Worm (Caenorhabditis elegans) whole organism, young adult: ENCODE measurements around the gene C05D9.3.
A peak's percentile ranks its signal among the peaks of the same experiment; 100 is the strongest.

Experiments
- B0019.2 ChIP-seq: fragments of 200-800 bp; sonication (Bioruptor generic); conservative IDR thresholded peaks from 2 replicates; pipeline ENCODE4 v1.3.6; 2022; ENCODE audit warnings: missing genetic modification reagents, missing genetic modification characterization, missing compliant biosample characterization
- B0261.1 ChIP-seq: sonication (generic microtip); optimal IDR thresholded peaks from 2 replicates; lab custom pipeline; 2016; ENCODE audit warnings: mild to moderate bottlenecking, missing genetic modification characterization, moderate library complexity, missing compliant biosample characterization
- C06A6.2 ChIP-seq: fragments of 200-800 bp; sonication (Bioruptor generic); conservative IDR thresholded peaks from 2 replicates; pipeline ENCODE4 v1.3.6; 2022; ENCODE audit warnings: missing genetic modification characterization, missing compliant biosample characterization
- F22D6.2 ChIP-seq: sonication (generic microtip); optimal IDR thresholded peaks from 2 replicates; lab custom pipeline; 2016; ENCODE audit warnings: mild to moderate bottlenecking, missing genetic modification characterization, missing compliant biosample characterization
- F57C9.4 ChIP-seq: sonication (generic microtip); optimal IDR thresholded peaks from 2 replicates; lab custom pipeline; 2017; ENCODE audit warnings: mild to moderate bottlenecking, missing genetic modification characterization, missing compliant biosample characterization
- K11D2.4 ChIP-seq: fragments of 200-800 bp; sonication (Bioruptor generic); IDR thresholded peaks from 2 replicates; pipeline ENCODE4 v1.3.6; 2022; ENCODE audit warnings: missing genetic modification reagents, missing genetic modification characterization, missing compliant biosample characterization
- T26A5.8 ChIP-seq: sonication (generic microtip); optimal IDR thresholded peaks from 2 replicates; lab custom pipeline; 2016; ENCODE audit warnings: missing genetic modification characterization, missing compliant biosample characterization
- Y56A3A.18 ChIP-seq: fragments of 200-800 bp; sonication (Bioruptor generic); IDR thresholded peaks from 2 replicates; pipeline ENCODE4 v1.3.6; 2022; ENCODE audit warnings: missing genetic modification reagents, missing genetic modification characterization, missing compliant biosample characterization
- Y67H2A.10 ChIP-seq: fragments of 200-800 bp; sonication (Bioruptor generic); conservative IDR thresholded peaks from 2 replicates; pipeline ENCODE4 v1.3.6; 2022; ENCODE audit warnings: missing genetic modification reagents, missing genetic modification characterization, missing compliant biosample characterization
- akir-1 ChIP-seq: fragments of 200-800 bp; sonication (Bioruptor generic); optimal IDR thresholded peaks from 2 replicates; lab custom pipeline; 2018; ENCODE audit warnings: mild to moderate bottlenecking, missing genetic modification characterization, moderate library complexity, missing compliant biosample characterization
- attf-5 ChIP-seq: fragments of 200-800 bp; sonication (Bioruptor generic); optimal IDR thresholded peaks from 2 replicates; lab custom pipeline; 2018; ENCODE audit warnings: mild to moderate bottlenecking, missing genetic modification characterization, missing compliant biosample characterization
- bed-1 ChIP-seq: fragments of 200-800 bp; sonication (Bioruptor generic); IDR thresholded peaks from 2 replicates; pipeline ENCODE4 v1.3.6; 2022; ENCODE audit warnings: missing genetic modification reagents, missing genetic modification characterization, missing compliant biosample characterization
- ccch-3 ChIP-seq: fragments of 200-800 bp; sonication (Bioruptor generic); optimal IDR thresholded peaks from 2 replicates; lab custom pipeline; 2018; ENCODE audit warnings: mild to moderate bottlenecking, missing genetic modification characterization, missing compliant biosample characterization
- die-1 ChIP-seq: sonication (generic microtip); optimal IDR thresholded peaks from 2 replicates; lab custom pipeline; 2016; ENCODE audit warnings: missing genotype, mild to moderate bottlenecking, missing genetic modification characterization, missing compliant biosample characterization
- dox-1 ChIP-seq: fragments of 200-800 bp; sonication (Bioruptor generic); IDR thresholded peaks from 2 replicates; pipeline ENCODE4 v1.3.6; 2022; ENCODE audit warnings: missing genetic modification reagents, missing genetic modification characterization, missing compliant biosample characterization
- egrh-3 ChIP-seq: fragments of 200-800 bp; sonication (Bioruptor generic); IDR thresholded peaks from 2 replicates; pipeline ENCODE4 v1.3.6; 2022; ENCODE audit warnings: missing genetic modification reagents, missing genetic modification characterization, missing compliant biosample characterization
- ets-4 ChIP-seq: fragments of 200-800 bp; sonication (Bioruptor generic); optimal IDR thresholded peaks from 2 replicates; lab custom pipeline; 2018; ENCODE audit warnings: mild to moderate bottlenecking, missing genetic modification characterization, missing compliant biosample characterization
- hmg-1.2 ChIP-seq: fragments of 200-800 bp; sonication (Bioruptor generic); IDR thresholded peaks from 2 replicates; pipeline ENCODE4 v1.3.6; 2022; ENCODE audit warnings: missing genetic modification reagents, missing genetic modification characterization, missing compliant biosample characterization
- lin-26 ChIP-seq: fragments of 200-800 bp; sonication (Bioruptor generic); IDR thresholded peaks from 2 replicates; pipeline ENCODE4 v1.3.6; 2022; ENCODE audit warnings: missing genetic modification reagents, missing genetic modification characterization, missing compliant biosample characterization
- lin-54 ChIP-seq: fragments of 200-800 bp; sonication (Bioruptor generic); optimal IDR thresholded peaks from 2 replicates; lab custom pipeline; 2018; ENCODE audit warnings: mild to moderate bottlenecking, missing genetic modification characterization, missing compliant biosample characterization
- mel-28 ChIP-seq: sonication (generic microtip); optimal IDR thresholded peaks from 2 replicates; lab custom pipeline; 2016; ENCODE audit warnings: borderline replicate concordance, mild to moderate bottlenecking, missing genetic modification characterization, missing compliant biosample characterization
- mes-4 ChIP-seq: sonication (generic microtip); optimal IDR thresholded peaks from 2 replicates; lab custom pipeline; 2016; ENCODE audit warnings: missing genotype, missing genetic modification characterization, missing compliant biosample characterization
- nfyb-1 ChIP-seq: fragments of 200-800 bp; sonication (Bioruptor generic); IDR thresholded peaks from 2 replicates; pipeline ENCODE4 v1.3.6; 2022; ENCODE audit warnings: missing genetic modification reagents, missing genetic modification characterization, missing compliant biosample characterization
- nhr-120 ChIP-seq: fragments of 200-800 bp; sonication (Bioruptor generic); IDR thresholded peaks from 2 replicates; pipeline ENCODE4 v1.3.6; 2022; ENCODE audit warnings: missing genetic modification characterization, missing compliant biosample characterization
- pha-4 ChIP-seq: fragments of 150-350 bp; sonication (generic microtip); optimal IDR thresholded peaks from 2 replicates; lab custom pipeline; 2014; ENCODE audit warnings: missing biosample characterization, missing genetic modification reagents, missing genetic modification characterization
- rcor-1 ChIP-seq: fragments of 200-800 bp; sonication (Bioruptor generic); IDR thresholded peaks from 2 replicates; pipeline ENCODE4 v1.3.6; 2022; ENCODE audit warnings: missing genetic modification reagents, missing genetic modification characterization, missing compliant biosample characterization
- rpc-1 ChIP-seq, 2 experiments: fragments of 150-350 bp in 1 of 2; sonication (generic microtip) in 1 of 2; optimal IDR thresholded peaks; 2 replicates each; lab custom pipeline; 2014 to 2018; ENCODE audit warnings: missing biosample characterization in 1 of 2, missing genetic modification characterization in 1 of 2, missing genetic modification reagents in 1 of 2, missing genotype in 1 of 2
- snpc-1.3 ChIP-seq: sonication (generic microtip); optimal IDR thresholded peaks from 2 replicates; lab custom pipeline; 2017; ENCODE audit warnings: missing genetic modification characterization, mild to moderate bottlenecking, missing compliant biosample characterization, antibody characterized with exemption, moderate library complexity, missing genotype, missing genetic modification reagents; ENCODE audit not compliant: insufficient read depth
- snpc-3.4 ChIP-seq: sonication (generic microtip); optimal IDR thresholded peaks from 2 replicates; lab custom pipeline; 2017; ENCODE audit warnings: missing genetic modification characterization, mild to moderate bottlenecking, missing compliant biosample characterization, antibody characterized with exemption, moderate library complexity, missing genotype, missing genetic modification reagents
- tbp1 ChIP-seq: fragments of 200-800 bp; sonication (Bioruptor generic); optimal IDR thresholded peaks from 2 replicates; lab custom pipeline; 2018; ENCODE audit warnings: mild to moderate bottlenecking, missing genetic modification characterization, missing compliant biosample characterization
- tbx-9 ChIP-seq: sonication (generic microtip); optimal IDR thresholded peaks from 2 replicates; lab custom pipeline; 2016; ENCODE audit warnings: borderline replicate concordance, missing genetic modification characterization, inconsistent platforms, missing compliant biosample characterization
- unc-130 ChIP-seq: sonication (generic microtip); optimal IDR thresholded peaks from 2 replicates; lab custom pipeline; 2016; ENCODE audit warnings: missing genetic modification reagents, missing genetic modification characterization, missing compliant biosample characterization
- zfh-2 ChIP-seq: fragments of 200-800 bp; sonication (Bioruptor generic); conservative IDR thresholded peaks from 2 replicates; pipeline ENCODE4 v1.3.6; 2022; ENCODE audit warnings: missing genetic modification reagents, missing genetic modification characterization, missing compliant biosample characterization
- ztf-18 ChIP-seq: sonication (generic microtip); optimal IDR thresholded peaks from 2 replicates; lab custom pipeline; 2016; ENCODE audit warnings: missing genotype, mild to moderate bottlenecking, missing genetic modification characterization, missing compliant biosample characterization
- ztf-22 ChIP-seq: fragments of 200-800 bp; sonication (Bioruptor generic); optimal IDR thresholded peaks from 2 replicates; lab custom pipeline; 2018; ENCODE audit warnings: mild to moderate bottlenecking, missing genetic modification characterization, moderate library complexity, missing compliant biosample characterization
- ztf-25 ChIP-seq: fragments of 200-800 bp; sonication (Bioruptor generic); IDR thresholded peaks from 2 replicates; pipeline ENCODE4 v1.3.6; 2022; ENCODE audit warnings: missing genetic modification reagents, missing genetic modification characterization, missing compliant biosample characterization
- ztf-28 ChIP-seq: fragments of 200-800 bp; sonication (Bioruptor generic); IDR thresholded peaks from 2 replicates; pipeline ENCODE4 v1.3.6; 2022; ENCODE audit warnings: missing genetic modification reagents, missing genetic modification characterization, missing compliant biosample characterization

The C05D9.3 gene

ce11 chrX:1064064-1064463, 47.6 kb upstream of the C05D9.3 start (continued):
- TF ChIP-seq ztf-22 (GFP tag; lab: Kevin White, UChicago) (no peak), ets-4 (GFP tag; lab: Kevin White, UChicago) (no peak), snpc-1.3 (tag; lab: Kevin White, UChicago) (no peak), nhr-120 (no peak), ccch-3 (GFP tag; lab: Kevin White, UChicago) (no peak), unc-130 (no peak), F22D6.2 (tag; lab: Kevin White, UChicago) (no peak), nfyb-1 (GFP tag; lab: Robert Waterston, UW) (no peak), Y67H2A.10 (GFP tag; lab: Robert Waterston, UW) (no peak), B0019.2 (GFP tag; lab: Robert Waterston, UW) (no peak), die-1 (tag; lab: Kevin White, UChicago) (no peak), attf-5 (GFP tag; lab: Kevin White, UChicago) (no peak), mel-28 (tag; lab: Kevin White, UChicago) (no peak), C06A6.2 (GFP tag; lab: Robert Waterston, UW) (0 out of 2 replicates have a peak, but pooled peaks have one; percentile 15), bed-1 (GFP tag; lab: Robert Waterston, UW) (no peak), snpc-3.4 (tag; lab: Kevin White, UChicago) (no peak), lin-54 (GFP tag; lab: Kevin White, UChicago) (no peak), F57C9.4 (tag; lab: Kevin White, UChicago) (no peak), akir-1 (no peak), mes-4 (no peak), rpc-1 (optimal IDR thresholded peaks at IDR 0.05; lab: Kevin White, UChicago) (no peak), rpc-1 (tag; optimal IDR thresholded peaks at IDR 0.05; lab: Kevin White, UChicago) (no peak), T26A5.8 (tag; lab: Kevin White, UChicago) (no peak), K11D2.4 (GFP tag; lab: Robert Waterston, UW) (peak; percentile 50; the same call in 1 of the 2 replicates), tbx-9 (tag; lab: Kevin White, UChicago) (no peak)

- no peak for TF ChIP-seq mes-4
- no peak for TF ChIP-seq ztf-28 (GFP tag; lab: Robert Waterston, UW)
- TF ChIP-seq pha-4: no peak
- TF ChIP-seq ztf-18 (tag; lab: Kevin White, UChicago): no peak
- TF ChIP-seq ztf-22 (GFP tag; lab: Kevin White, UChicago): no peak
- TF ChIP-seq zfh-2 (GFP tag; lab: Robert Waterston, UW): 0 out of 2 replicates have a peak, but pooled peaks have one; percentile 12
- 0 out of 2 replicates have a peak, but pooled peaks have one; percentile 16 for TF ChIP-seq egrh-3
Measured at ce11 chrX:1068986-1069385, 42.7 kb upstream of the C05D9.3 start, which contains the start of gene mksr-1. Gene mksr-1 (minus strand): TSS chrX:1069129.

ce11 chrX:1070585-1070984, 41.1 kb upstream of the C05D9.3 start:
- TF ChIP-seq Y56A3A.18 (GFP tag; lab: Robert Waterston, UW) (peak; percentile 68; the same call in 1 of the 2 replicates), rpc-1 (optimal IDR thresholded peaks at IDR 0.05; lab: Kevin White, UChicago) (peak; percentile 31), rpc-1 (tag; optimal IDR thresholded peaks at IDR 0.05; lab: Kevin White, UChicago) (peak; percentile 58), rcor-1 (GFP tag; lab: Robert Waterston, UW) (peak; percentile 44; the same call in 1 of the 2 replicates), ztf-25 (GFP tag; lab: Robert Waterston, UW) (0 out of 2 replicates have a peak, but pooled peaks have one; percentile 27), hmg-1.2 (GFP tag; lab: Robert Waterston, UW) (peak; percentile 61; the same call in 1 of the 2 replicates), B0261.1 (peak; percentile 55), lin-26 (peak; percentile 71), nfyb-1 (GFP tag; lab: Robert Waterston, UW) (peak; percentile 45; the same call in 1 of the 2 replicates), dox-1 (GFP tag; lab: Robert Waterston, UW) (peak; percentile 66), tbp1 (peak; percentile 80)
- TF ChIP-seq, all 124 proteins: peak for 10; not testable (repeated sequence) for 114
